Fruit fly (Drosophila melanogaster): ENCODE results near the gene Rox8.

The Rox8 gene

dm6 chr3R:24091653-24092052 is 43.6 kb upstream of the Rox8 start (continued):
- TF ChIP-seq toy (GFP tag; IDR thresholded peaks at IDR 0.05), result no peak
- TF ChIP-seq CG1832 (GFP tag; optimal IDR thresholded peaks at IDR 0.05), result no peak
- TF ChIP-seq rib (GFP tag; IDR thresholded peaks at IDR 0.05), result no peak
- no peak for TF ChIP-seq NC2α (GFP tag; optimal IDR thresholded peaks at IDR 0.05)
- no peak for TF ChIP-seq onecut (GFP tag; IDR thresholded peaks at IDR 0.05)
- TF ChIP-seq CG32772 (GFP tag; IDR thresholded peaks at IDR 0.05), result 0 out of 2 replicates have a peak, but pooled peaks have one; percentile 22
- TF ChIP-seq tgo (GFP tag; IDR thresholded peaks at IDR 0.05), result no peak
- TF ChIP-seq zen (tag; optimal IDR thresholded peaks at IDR 0.05), result no peak
- TF ChIP-seq CG11247 (GFP tag; IDR thresholded peaks at IDR 0.05), result no peak
- peak; percentile 46; the same call in 1 of the 2 replicates for TF ChIP-seq slbo (GFP tag; IDR thresholded peaks at IDR 0.05)
- TF ChIP-seq D19A (tag; optimal IDR thresholded peaks at IDR 0.05), result no peak
- TF ChIP-seq sob (GFP tag; IDR thresholded peaks at IDR 0.05), result no peak
- TF ChIP-seq p53 (GFP tag; optimal IDR thresholded peaks at IDR 0.05), result no peak
- TF ChIP-seq CG15601 (tag; optimal IDR thresholded peaks at IDR 0.05), result no peak
- TF ChIP-seq HmgD (GFP tag; optimal IDR thresholded peaks at IDR 0.05), result no peak
- no peak for TF ChIP-seq CG14860 (GFP tag; IDR thresholded peaks at IDR 0.05; ENCODE audit: partially characterized antibody)
- TF ChIP-seq CG17186 (GFP tag; optimal IDR thresholded peaks at IDR 0.05), result no peak
- no peak for TF ChIP-seq Hr3 (GFP tag; optimal IDR thresholded peaks at IDR 0.05)
- TF ChIP-seq CG3163 (GFP tag; optimal IDR thresholded peaks at IDR 0.05), result no peak
- TF ChIP-seq Sox102F (GFP tag; optimal IDR thresholded peaks at IDR 0.05), result peak; percentile 36
- no peak for TF ChIP-seq CG4820 (GFP tag; optimal IDR thresholded peaks at IDR 0.05)
- no peak for TF ChIP-seq pb (GFP tag; optimal IDR thresholded peaks at IDR 0.05)
- no peak for TF ChIP-seq CG4328 (GFP tag; optimal IDR thresholded peaks at IDR 0.05)
- TF ChIP-seq CG34376 (GFP tag; optimal IDR thresholded peaks at IDR 0.05), result no peak
- TF ChIP-seq Optix (GFP tag; IDR thresholded peaks at IDR 0.05), result no peak
- no peak for TF ChIP-seq lola (GFP tag; optimal IDR thresholded peaks at IDR 0.05)
- no peak for TF ChIP-seq ATbp (GFP tag; optimal IDR thresholded peaks at IDR 0.05)
- TF ChIP-seq dm (GFP tag; optimal IDR thresholded peaks at IDR 0.05), result no peak
- peak; percentile 59; the same call in 2 of the 3 replicates for TF ChIP-seq row (GFP tag; IDR thresholded peaks at IDR 0.05)
- no peak for TF ChIP-seq Elba2 (GFP tag; optimal IDR thresholded peaks at IDR 0.05)
- TF ChIP-seq HLH54F (GFP tag; optimal IDR thresholded peaks at IDR 0.05), result no peak
- no peak for TF ChIP-seq crc (GFP tag; optimal IDR thresholded peaks at IDR 0.05)
- no peak for TF ChIP-seq CG7786 (GFP tag; optimal IDR thresholded peaks at IDR 0.05)
- peak; percentile 77 for TF ChIP-seq CG18599 (GFP tag; optimal IDR thresholded peaks at IDR 0.05)
- peak; percentile 52 for TF ChIP-seq lab (GFP tag; optimal IDR thresholded peaks at IDR 0.05)
- TF ChIP-seq CG17361 (GFP tag; IDR thresholded peaks at IDR 0.05), result no peak
- no peak for TF ChIP-seq H15 (GFP tag; IDR thresholded peaks at IDR 0.05)
- TF ChIP-seq CG11456 (GFP tag; IDR thresholded peaks at IDR 0.05), result 0 out of 3 replicates have a peak, but pooled peaks have one; percentile 12
- TF ChIP-seq Dad (GFP tag; optimal IDR thresholded peaks at IDR 0.05), result no peak
- TF ChIP-seq Rfx (GFP tag; IDR thresholded peaks at IDR 0.05), result no peak
- no peak for TF ChIP-seq CG8388 (GFP tag; optimal IDR thresholded peaks at IDR 0.05)
- no peak for TF ChIP-seq ro (GFP tag; IDR thresholded peaks at IDR 0.05)
- TF ChIP-seq br (optimal IDR thresholded peaks at IDR 0.05), result no peak
- no peak for TF ChIP-seq pan (optimal IDR thresholded peaks at IDR 0.05)
- TF ChIP-seq pan (GFP tag; optimal IDR thresholded peaks at IDR 0.05 in 1 of 2, IDR thresholded peaks at IDR 0.05 in 1 of 2), result no peak
- TF ChIP-seq ci (GFP tag; IDR thresholded peaks at IDR 0.05), result no peak
- no peak for TF ChIP-seq Gsc (GFP tag; IDR thresholded peaks at IDR 0.05)
- TF ChIP-seq org-1 (GFP tag; optimal IDR thresholded peaks at IDR 0.05), result no peak
- TF ChIP-seq CG33213 (GFP tag; optimal IDR thresholded peaks at IDR 0.05), result no peak
- TF ChIP-seq Dll (GFP tag; IDR thresholded peaks at IDR 0.05; ENCODE audit: partially characterized antibody), result no peak
- no peak for TF ChIP-seq ranshi (GFP tag; IDR thresholded peaks at IDR 0.05)
- TF ChIP-seq cg (GFP tag; optimal IDR thresholded peaks at IDR 0.05), result no peak
- no peak for TF ChIP-seq ken (GFP tag; IDR thresholded peaks at IDR 0.05)

All from whole organism, embryonic.